Fruit fly (Drosophila melanogaster): ENCODE measurements around the gene grass.

grass gene

DNA sequence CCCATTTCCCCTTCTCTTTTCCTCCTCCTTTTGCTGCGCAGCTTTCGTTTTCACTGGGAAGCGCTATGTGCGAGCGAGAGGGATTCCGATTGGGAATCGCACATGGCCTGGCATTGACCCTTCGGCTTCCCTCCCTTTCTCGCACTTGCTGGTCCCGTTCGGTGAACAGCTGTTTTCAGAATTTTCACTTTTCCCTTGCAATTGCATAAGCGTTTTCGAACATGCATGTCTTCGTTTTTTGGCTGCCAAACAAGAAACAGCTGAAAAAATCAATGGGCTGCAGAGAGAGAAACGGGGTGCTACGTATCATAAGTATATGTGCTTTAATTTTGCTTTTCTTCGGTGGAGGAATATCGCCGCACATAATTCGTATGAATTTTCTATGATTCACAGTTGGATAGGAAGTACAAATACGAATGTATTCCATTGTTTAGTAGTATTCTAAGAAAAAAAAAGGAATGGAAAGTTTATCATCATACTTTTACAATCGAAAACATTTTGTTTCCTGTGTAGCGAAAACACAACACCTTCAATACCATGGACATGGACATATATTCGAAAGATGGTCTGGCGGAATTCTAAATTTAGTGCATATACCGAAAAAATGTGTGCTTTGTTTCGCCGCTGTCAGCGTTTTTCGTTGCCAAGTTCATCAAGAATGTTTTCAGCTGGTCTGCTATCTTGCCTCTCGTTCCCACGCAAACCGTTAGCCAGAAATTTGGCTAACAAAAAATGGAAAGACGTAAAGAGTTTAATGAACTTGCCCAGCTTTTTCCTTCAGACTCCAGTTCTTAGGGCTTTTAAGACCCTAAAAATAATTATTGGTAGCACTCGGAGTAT lies 5.4 kb upstream of the grass start:
- TF ChIP-seq insv (optimal IDR thresholded peaks at IDR 0.05) (no peak), ttk (optimal IDR thresholded peaks at IDR 0.05) (no peak), h (optimal IDR thresholded peaks at IDR 0.05) (no peak), psq (optimal IDR thresholded peaks at IDR 0.05) (no peak), Myc (optimal IDR thresholded peaks at IDR 0.05) (no peak), Sin3A (optimal IDR thresholded peaks at IDR 0.05) (no peak)

DNA sequence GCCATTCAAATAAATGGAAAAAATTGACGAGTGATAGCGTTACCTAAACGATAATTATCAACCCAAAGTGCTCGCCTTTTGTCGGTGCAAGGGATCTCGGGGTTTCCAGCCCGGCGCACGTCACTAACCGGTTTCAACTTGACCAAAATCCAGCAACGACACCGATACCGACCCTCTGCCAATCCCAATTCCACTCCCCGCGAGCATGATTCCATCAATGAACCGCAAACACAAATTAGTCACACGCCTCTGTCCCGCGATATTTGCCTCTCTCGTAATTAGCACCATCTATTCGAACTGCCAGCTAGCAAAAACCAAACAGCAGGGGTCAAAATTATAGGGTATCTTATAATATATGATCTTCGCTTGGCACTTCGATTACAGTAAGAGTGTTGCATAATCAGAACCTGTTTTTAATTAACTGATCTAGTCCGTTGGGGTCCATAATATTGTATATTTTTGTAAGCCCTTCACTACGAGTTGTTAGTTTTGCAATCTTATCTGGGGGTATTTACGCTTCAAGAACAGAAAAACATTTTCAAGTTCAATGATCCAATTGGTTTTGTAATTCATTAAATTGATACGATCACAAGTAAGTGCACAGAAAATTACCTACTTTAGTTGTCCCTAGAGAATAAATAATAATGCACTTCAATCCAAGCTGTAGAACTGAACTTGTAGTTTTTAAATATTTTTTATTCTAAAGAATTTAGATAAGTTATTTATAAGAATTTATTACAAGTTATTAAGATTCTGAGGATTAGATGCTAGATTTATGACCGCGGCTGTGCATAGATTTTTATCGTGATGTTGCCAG lies 4.5 kb upstream of the grass start:
- no peak for TF ChIP-seq Sin3A (optimal IDR thresholded peaks at IDR 0.05)
- no peak for TF ChIP-seq Myc (optimal IDR thresholded peaks at IDR 0.05)
- TF ChIP-seq psq (optimal IDR thresholded peaks at IDR 0.05): no peak
- TF ChIP-seq insv (optimal IDR thresholded peaks at IDR 0.05): no peak
- TF ChIP-seq ttk (optimal IDR thresholded peaks at IDR 0.05): no peak
- no peak for TF ChIP-seq h (optimal IDR thresholded peaks at IDR 0.05)

DNA sequence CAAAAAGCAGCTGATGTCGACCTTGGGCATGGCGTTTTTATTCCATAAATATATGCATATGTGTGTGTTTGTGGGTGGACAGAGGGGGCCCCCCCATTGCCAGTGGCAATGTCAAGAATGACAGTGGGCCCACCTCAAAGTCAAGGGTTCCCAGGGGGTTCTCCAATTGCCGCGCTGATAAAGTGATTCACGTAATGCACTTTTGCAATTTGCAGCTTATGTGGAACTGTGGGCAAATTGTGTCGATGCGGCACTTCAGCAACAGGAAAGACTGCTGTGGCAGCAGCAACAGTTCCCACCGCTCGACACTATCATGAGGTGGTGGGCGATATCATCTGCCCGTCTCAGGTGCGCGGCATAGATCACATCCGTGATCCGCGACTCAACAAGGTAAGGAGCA lies 3.7 kb upstream of the grass start:
- TF ChIP-seq Myc (optimal IDR thresholded peaks at IDR 0.05) (no peak), insv (optimal IDR thresholded peaks at IDR 0.05) (no peak), h (optimal IDR thresholded peaks at IDR 0.05) (no peak), ttk (optimal IDR thresholded peaks at IDR 0.05) (no peak), Sin3A (optimal IDR thresholded peaks at IDR 0.05) (no peak), psq (optimal IDR thresholded peaks at IDR 0.05) (no peak)

DNA sequence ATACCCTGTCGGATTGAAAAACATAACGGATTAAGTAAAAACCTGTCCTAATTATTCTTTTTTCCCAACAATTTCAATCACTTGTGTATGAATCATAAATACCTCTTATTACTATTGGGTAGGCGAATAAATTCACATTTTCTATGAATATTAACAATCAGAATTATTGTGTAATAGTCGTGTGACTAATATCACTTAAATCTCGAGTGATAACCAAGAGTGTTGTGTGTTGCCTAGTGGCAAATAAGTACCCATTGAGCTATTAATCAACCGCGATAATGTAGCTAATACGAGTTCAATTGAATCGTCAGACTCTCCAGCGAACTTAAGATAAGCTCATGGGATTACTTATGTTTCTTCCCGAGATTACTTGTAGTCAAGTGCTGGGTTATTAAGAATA lies 2.1 kb downstream of the grass start:
- TF ChIP-seq ttk (optimal IDR thresholded peaks at IDR 0.05) (no peak), insv (optimal IDR thresholded peaks at IDR 0.05) (no peak), h (optimal IDR thresholded peaks at IDR 0.05) (no peak), Myc (optimal IDR thresholded peaks at IDR 0.05) (no peak), Sin3A (optimal IDR thresholded peaks at IDR 0.05) (no peak)

DNA sequence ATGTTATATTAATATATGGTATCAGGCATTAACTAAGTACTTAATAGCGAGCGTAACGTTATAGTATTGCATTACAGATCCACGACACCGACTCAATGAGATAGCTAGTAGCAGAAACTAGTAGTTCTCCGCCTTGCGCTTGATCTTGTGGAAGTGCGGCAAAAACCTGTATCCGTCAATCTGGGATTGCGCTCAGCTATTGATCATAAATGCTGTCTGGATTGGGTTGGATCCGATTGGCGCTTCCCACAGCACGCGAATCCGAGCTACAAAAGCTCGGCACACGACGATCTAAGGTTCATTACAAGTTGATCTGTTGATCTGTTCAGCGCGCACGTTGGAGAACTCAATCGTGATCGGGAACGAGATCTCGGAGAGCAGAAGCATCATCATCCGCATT lies 3.1 kb downstream of the grass start, which contains the start of gene CG5909:
CG5909 (plus strand) TSS at position 301 of the 400 bp plus-strand sequence.
- TF ChIP-seq Myc (optimal IDR thresholded peaks at IDR 0.05): no peak
- no peak for TF ChIP-seq Sin3A (optimal IDR thresholded peaks at IDR 0.05)
- no peak for TF ChIP-seq ttk (optimal IDR thresholded peaks at IDR 0.05)
- TF ChIP-seq insv (optimal IDR thresholded peaks at IDR 0.05): no peak
- TF ChIP-seq psq (optimal IDR thresholded peaks at IDR 0.05): no peak
- TF ChIP-seq h (optimal IDR thresholded peaks at IDR 0.05): no peak

DNA sequence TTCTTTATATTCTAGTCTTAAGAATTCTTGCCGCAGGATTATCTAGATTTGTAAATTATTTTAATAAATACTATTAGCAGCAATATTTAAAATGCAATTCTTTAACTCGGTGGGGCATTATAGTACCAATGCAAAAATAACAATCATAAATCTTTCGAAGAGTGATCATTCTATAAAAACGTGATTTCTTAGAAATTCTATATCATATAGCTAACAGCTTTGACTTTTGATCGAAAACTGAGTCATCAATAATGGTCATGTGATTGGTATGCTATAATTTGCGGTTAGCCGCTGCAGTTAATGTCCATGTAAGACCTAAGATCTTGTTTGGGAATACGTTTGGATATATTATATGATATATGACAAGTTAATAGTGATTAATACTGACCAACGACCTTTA lies 5.1 kb downstream of the grass start, which contains the start of gene ppk31:
ppk31 (plus strand) TSS at position 301 of the 400 bp plus-strand sequence.
- TF ChIP-seq Sin3A (optimal IDR thresholded peaks at IDR 0.05) (no peak), ttk (optimal IDR thresholded peaks at IDR 0.05) (no peak), h (optimal IDR thresholded peaks at IDR 0.05) (no peak), Myc (optimal IDR thresholded peaks at IDR 0.05) (no peak), psq (optimal IDR thresholded peaks at IDR 0.05) (no peak), insv (optimal IDR thresholded peaks at IDR 0.05) (no peak)

DNA sequence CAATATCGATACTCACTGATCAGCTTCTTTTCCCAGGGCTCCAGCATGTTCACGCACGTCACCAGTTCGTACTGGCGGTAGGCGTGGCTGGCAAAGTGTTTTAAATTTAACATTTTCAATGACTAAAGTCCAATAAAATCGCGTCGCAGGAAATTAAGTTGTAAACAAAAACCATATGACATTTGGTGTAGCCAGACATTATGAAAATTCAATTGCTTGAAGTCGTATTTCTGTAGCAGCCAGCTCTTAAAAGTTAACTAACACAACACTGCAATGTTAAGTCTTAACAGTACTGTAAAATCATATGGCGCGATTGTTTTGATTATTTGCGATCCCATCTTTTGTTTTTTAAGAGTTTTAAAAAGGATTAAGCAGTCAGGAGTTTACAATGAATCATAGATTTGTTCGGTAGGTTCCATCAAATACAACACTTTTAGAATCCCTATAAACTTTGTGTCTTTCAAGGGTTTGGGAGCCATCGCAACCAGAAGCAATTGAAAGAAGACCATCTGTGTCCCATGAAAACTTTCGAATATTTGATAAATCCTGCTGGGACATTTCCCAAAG lies 7.8 kb downstream of the grass start, which contains the start of the genes CG34293 and spn-D:
CG34293 (minus strand) TSS at position 160 of the 567 bp plus-strand sequence.
spn-D (plus strand) TSS at position 301 of the 567 bp plus-strand sequence.
- TF ChIP-seq insv (optimal IDR thresholded peaks at IDR 0.05): no peak

DNA sequence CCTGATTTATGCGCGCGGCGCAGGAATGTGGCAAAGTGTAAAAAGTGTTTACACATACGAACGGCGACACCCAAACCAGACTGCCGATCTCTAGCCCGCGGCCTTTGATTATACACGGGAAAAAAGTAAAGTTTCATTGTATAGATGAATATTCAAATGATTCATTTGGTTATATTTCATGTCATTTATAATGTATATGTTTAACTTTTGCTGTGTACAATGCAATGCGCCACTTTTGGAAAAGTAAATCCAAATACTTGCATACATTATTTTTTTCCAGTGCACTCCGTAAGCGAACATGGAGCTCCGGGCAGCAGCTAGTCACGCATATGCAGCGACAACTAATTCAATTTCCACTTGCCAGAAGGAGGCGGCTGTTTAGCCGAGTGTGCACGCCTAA lies 9.6 kb downstream of the grass start:
- TF ChIP-seq psq (optimal IDR thresholded peaks at IDR 0.05) (no peak), Sin3A (optimal IDR thresholded peaks at IDR 0.05) (no peak), ttk (optimal IDR thresholded peaks at IDR 0.05) (no peak), Myc (optimal IDR thresholded peaks at IDR 0.05) (no peak), insv (optimal IDR thresholded peaks at IDR 0.05) (no peak), h (optimal IDR thresholded peaks at IDR 0.05) (no peak)

DNA sequence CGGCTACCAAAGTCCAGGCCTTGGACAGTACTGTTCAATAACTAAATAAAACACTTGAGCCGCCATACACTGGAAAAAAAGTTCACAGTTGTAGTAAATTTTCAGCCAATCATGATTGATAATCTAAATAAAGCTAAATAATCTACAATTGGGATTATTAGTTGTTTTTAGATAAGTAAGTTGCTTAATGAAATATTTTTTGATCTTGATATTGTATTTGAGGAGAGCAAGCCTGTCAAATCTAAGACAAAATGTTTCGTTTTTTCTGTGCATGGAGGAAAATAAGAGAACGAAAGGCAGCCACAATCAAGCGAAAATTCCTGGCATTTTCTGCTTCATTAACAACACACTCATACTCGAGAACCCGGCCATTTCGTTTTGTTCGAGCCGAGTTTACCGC lies 13.4 kb downstream of the grass start:
- no peak for TF ChIP-seq ttk (optimal IDR thresholded peaks at IDR 0.05)

DNA sequence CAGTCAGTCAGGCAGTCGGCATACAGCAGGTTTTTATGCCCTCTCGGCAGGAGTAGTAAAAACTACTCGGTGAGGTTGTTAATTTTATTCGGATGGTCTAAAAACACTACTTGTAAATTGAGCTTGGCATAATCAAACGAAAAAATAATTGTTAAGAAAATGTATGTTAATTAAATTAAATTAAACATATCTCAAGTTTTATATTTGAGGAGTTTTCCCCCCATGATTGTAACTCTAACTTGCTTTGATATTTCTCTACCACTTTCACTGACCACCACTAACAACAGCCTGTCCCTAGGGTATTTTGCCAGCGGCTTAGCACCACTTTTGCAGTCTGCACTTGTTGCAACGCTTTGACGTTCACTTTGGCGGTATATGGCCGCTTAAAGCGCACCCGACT lies 18.0 kb downstream of the grass start:
- no peak for TF ChIP-seq insv (optimal IDR thresholded peaks at IDR 0.05)
- no peak for TF ChIP-seq h (optimal IDR thresholded peaks at IDR 0.05)
- TF ChIP-seq Sin3A (optimal IDR thresholded peaks at IDR 0.05): no peak
- no peak for TF ChIP-seq psq (optimal IDR thresholded peaks at IDR 0.05)
- no peak for TF ChIP-seq Myc (optimal IDR thresholded peaks at IDR 0.05)
- TF ChIP-seq ttk (optimal IDR thresholded peaks at IDR 0.05): no peak

DNA sequence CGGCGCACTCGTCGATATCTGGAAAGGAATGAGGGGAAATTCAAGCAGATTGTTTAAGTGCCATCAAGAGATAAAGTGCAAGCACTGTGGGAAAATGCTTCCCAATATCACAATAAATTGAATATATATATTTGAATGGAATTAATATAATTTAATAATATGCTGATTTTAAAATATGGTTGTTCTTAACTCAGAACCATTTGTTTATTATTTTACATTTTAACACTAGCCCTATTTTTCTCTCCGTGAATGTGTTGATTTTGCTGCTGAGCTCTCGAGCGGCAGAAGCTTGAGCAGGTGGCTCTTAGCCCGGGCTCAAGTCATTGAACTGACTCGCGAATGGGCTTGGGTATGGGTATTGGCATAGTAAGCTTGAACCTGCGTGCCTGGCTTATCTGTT lies 19.8 kb downstream of the grass start:
- TF ChIP-seq insv (optimal IDR thresholded peaks at IDR 0.05): no peak
- TF ChIP-seq h (optimal IDR thresholded peaks at IDR 0.05): no peak

DNA sequence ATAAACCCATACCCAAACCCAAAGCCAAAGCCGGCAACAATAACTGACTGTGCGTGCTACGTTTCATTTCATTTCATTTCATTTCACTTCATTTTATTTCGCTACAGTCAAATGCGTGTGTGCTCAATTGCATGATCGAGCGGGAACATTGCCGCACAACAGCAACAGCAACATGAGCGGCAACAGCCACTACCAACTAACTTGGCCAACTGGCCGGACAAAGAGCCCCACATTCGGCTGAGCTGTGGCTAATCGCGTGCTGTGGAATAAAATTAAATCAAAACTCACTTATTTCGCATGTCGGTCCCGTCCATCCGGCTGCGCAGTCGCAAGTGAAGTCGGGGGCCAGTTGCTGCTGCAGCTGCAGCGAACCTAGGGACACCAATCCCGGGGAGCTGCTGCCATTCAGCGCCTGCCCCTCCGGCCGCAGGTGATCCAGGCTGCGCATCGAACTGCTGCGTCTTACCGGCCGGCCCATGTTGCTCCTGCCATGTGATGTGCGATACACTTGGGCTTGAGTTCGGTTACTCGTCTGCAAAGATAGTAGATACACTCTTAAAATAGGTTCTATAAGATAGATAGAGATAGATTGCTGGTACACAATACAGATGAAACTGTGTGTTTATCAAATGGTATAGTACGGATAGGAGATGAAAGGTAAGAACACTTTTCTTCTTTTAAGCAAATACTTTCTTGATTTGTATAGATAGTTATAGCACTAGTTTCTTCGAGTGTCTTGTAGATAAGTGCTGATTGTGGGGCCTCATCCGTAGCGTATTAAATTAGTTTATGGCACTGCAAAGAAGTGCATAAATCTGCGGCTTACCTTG lies 21.0 kb downstream of the grass start:
- TF ChIP-seq Myc (optimal IDR thresholded peaks at IDR 0.05): no peak
- TF ChIP-seq Sin3A (optimal IDR thresholded peaks at IDR 0.05): no peak
- no peak for TF ChIP-seq insv (optimal IDR thresholded peaks at IDR 0.05)
- no peak for TF ChIP-seq h (optimal IDR thresholded peaks at IDR 0.05)
- TF ChIP-seq ttk (optimal IDR thresholded peaks at IDR 0.05): no peak
- TF ChIP-seq psq (optimal IDR thresholded peaks at IDR 0.05): no peak
